Fruit fly (Drosophila melanogaster) whole organism, embryonic: ENCODE measurements around the gene Myo31DF.
A peak's percentile ranks its signal among the peaks of the same experiment; 100 is the strongest.

Source experiments
- Asciz ChIP-seq: fragments of 200-800 bp; sonication (Bioruptor generic); optimal IDR thresholded peaks from 2 replicates; lab custom pipeline; 2017; ENCODE audit warnings: missing biosample characterization, mild to moderate bottlenecking, missing genetic modification characterization, missing genetic modification reagents
- CG1024 ChIP-seq: fragments of 200-800 bp; sonication (Bioruptor generic); IDR thresholded peaks from 2 replicates; pipeline ENCODE4 v1.3.6; 2022; ENCODE audit warnings: missing biosample characterization, missing genetic modification characterization
- CG11504 ChIP-seq: fragments of 200-800 bp; sonication (Bioruptor generic); optimal IDR thresholded peaks from 3 replicates; lab custom pipeline; 2019; ENCODE audit warnings: missing biosample characterization, mild to moderate bottlenecking, missing genetic modification characterization, moderate library complexity
- CG11560 ChIP-seq: fragments of 200-800 bp; sonication (Bioruptor generic); IDR thresholded peaks from 3 replicates; pipeline ENCODE4 v1.3.6; 2022; ENCODE audit warnings: missing biosample characterization, missing genetic modification characterization
- CG12104 ChIP-seq: fragments of 200-800 bp; sonication (Bioruptor generic); optimal IDR thresholded peaks from 3 replicates; lab custom pipeline; 2016; ENCODE audit warnings: missing biosample characterization, missing genetic modification characterization
- CG12155 ChIP-seq: fragments of 200-800 bp; sonication (Bioruptor generic); optimal IDR thresholded peaks from 3 replicates; lab custom pipeline; 2016; ENCODE audit warnings: missing biosample characterization, missing genetic modification characterization
- CG14965 ChIP-seq: fragments of 200-800 bp; sonication (Bioruptor generic); optimal IDR thresholded peaks from 2 replicates; lab custom pipeline; 2016; ENCODE audit warnings: missing biosample characterization, missing genetic modification characterization, borderline replicate concordance
- CG1529 ChIP-seq: fragments of 200-800 bp; sonication (Bioruptor generic); optimal IDR thresholded peaks from 3 replicates; lab custom pipeline; 2018; ENCODE audit warnings: missing biosample characterization, missing genetic modification characterization
- CG15479 ChIP-seq: fragments of 200-800 bp; sonication (Bioruptor generic); optimal IDR thresholded peaks from 3 replicates; lab custom pipeline; 2019; ENCODE audit warnings: missing biosample characterization, mild to moderate bottlenecking, missing genetic modification characterization, moderate library complexity
- CG2116 ChIP-seq: fragments of 200-800 bp; sonication (Bioruptor generic); optimal IDR thresholded peaks from 3 replicates; lab custom pipeline; 2018; ENCODE audit warnings: missing biosample characterization, mild to moderate bottlenecking, missing genetic modification characterization
- CG30403 ChIP-seq: fragments of 200-800 bp; sonication (Bioruptor generic); optimal IDR thresholded peaks from 3 replicates; lab custom pipeline; 2016; ENCODE audit warnings: missing biosample characterization, missing genetic modification characterization
- CG3065 ChIP-seq: fragments of 200-800 bp; sonication (Bioruptor generic); optimal IDR thresholded peaks from 2 replicates; lab custom pipeline; 2016; ENCODE audit warnings: missing biosample characterization, missing genetic modification characterization
- CG4360 ChIP-seq: fragments of 200-800 bp; sonication (Bioruptor generic); IDR thresholded peaks from 2 replicates; pipeline ENCODE4 v1.3.6; 2022; ENCODE audit warnings: missing biosample characterization, missing genetic modification characterization
- CG5180 ChIP-seq: fragments of 200-800 bp; sonication (Bioruptor generic); optimal IDR thresholded peaks from 3 replicates; lab custom pipeline; 2017; ENCODE audit warnings: missing biosample characterization, missing genetic modification characterization, mild to moderate bottlenecking, moderate library complexity, missing genetic modification reagents
- CG6272 ChIP-seq: fragments of 200-800 bp; sonication (Bioruptor generic); IDR thresholded peaks from 2 replicates; pipeline ENCODE4 v1.3.6; 2022; ENCODE audit warnings: missing biosample characterization, missing genetic modification characterization
- CG8281 ChIP-seq: fragments of 200-800 bp; sonication (Bioruptor generic); optimal IDR thresholded peaks from 2 replicates; lab custom pipeline; 2018; ENCODE audit warnings: missing biosample characterization, mild to moderate bottlenecking, missing genetic modification characterization, moderate library complexity
- CG8290 ChIP-seq, 3 experiments: fragments of 200-800 bp; sonication (Bioruptor generic); optimal IDR thresholded peaks; 2 replicates each; lab custom pipeline; 2016 to 2019; ENCODE audit warnings: missing biosample characterization in 3 of 3, missing genetic modification characterization in 3 of 3, mild to moderate bottlenecking in 2 of 3, moderate library complexity in 1 of 3
- CG9215 ChIP-seq: fragments of 200-800 bp; sonication (Bioruptor generic); IDR thresholded peaks from 2 replicates; pipeline ENCODE4 v1.3.6; 2022; ENCODE audit warnings: missing biosample characterization, missing genetic modification characterization
- CrebB ChIP-seq: fragments of 200-800 bp; sonication (Bioruptor generic); optimal IDR thresholded peaks from 3 replicates; lab custom pipeline; 2018; ENCODE audit warnings: missing biosample characterization, mild to moderate bottlenecking, missing genetic modification characterization
- D ChIP-seq, 2 experiments: fragments of 200-800 bp in 1 of 2; fragments of >200 bp in 1 of 2; sonication (Bioruptor generic) in 1 of 2; optimal IDR thresholded peaks; 2 replicates in 1 of 2; 3 replicates in 1 of 2; lab custom pipeline; 2017; ENCODE audit warnings: mild to moderate bottlenecking in 1 of 2, missing biosample characterization in 1 of 2, missing genetic modification characterization in 1 of 2, missing genetic modification reagents in 1 of 2
- Deaf1 ChIP-seq: fragments of 200-800 bp; optimal IDR thresholded peaks from 3 replicates; lab custom pipeline; 2019; ENCODE audit warnings: missing biosample characterization, mild to moderate bottlenecking, missing genetic modification characterization, moderate library complexity
- Dp ChIP-seq: fragments of 200-800 bp; sonication (Bioruptor generic); optimal IDR thresholded peaks from 2 replicates; lab custom pipeline; 2018; ENCODE audit warnings: missing biosample characterization, mild to moderate bottlenecking, missing genetic modification characterization, moderate library complexity
- E2f1 ChIP-seq: fragments of 200-800 bp; sonication (Bioruptor generic); IDR thresholded peaks from 2 replicates; pipeline ENCODE4 v1.3.6; 2022; ENCODE audit warnings: missing biosample characterization, missing genetic modification characterization
- NC2α ChIP-seq: fragments of 200-800 bp; sonication (Bioruptor generic); optimal IDR thresholded peaks from 2 replicates; lab custom pipeline; 2016; ENCODE audit warnings: missing biosample characterization, missing genetic modification characterization
- Rx ChIP-seq: fragments of 200-800 bp; sonication (Bioruptor generic); IDR thresholded peaks from 2 replicates; pipeline ENCODE4 v1.3.6; 2022; ENCODE audit warnings: missing biosample characterization, missing genetic modification characterization
- Six4 ChIP-seq: fragments of 200-800 bp; sonication (Bioruptor generic); optimal IDR thresholded peaks from 2 replicates; lab custom pipeline; 2016; ENCODE audit warnings: missing biosample characterization, missing genetic modification characterization
- ap ChIP-seq: fragments of 200-800 bp; sonication (Bioruptor generic); IDR thresholded peaks from 2 replicates; pipeline ENCODE4 v1.3.6; 2022; ENCODE audit warnings: missing biosample characterization, missing genetic modification characterization
- ash1 ChIP-seq: fragments of 200-800 bp; sonication (Bioruptor generic); optimal IDR thresholded peaks from 2 replicates; lab custom pipeline; 2018; ENCODE audit warnings: missing biosample characterization, mild to moderate bottlenecking, missing genetic modification characterization
- bsh ChIP-seq, 2 experiments: fragments of 200-800 bp; sonication (Bioruptor generic); optimal IDR thresholded peaks; 2 replicates each; lab custom pipeline; 2017 to 2018; ENCODE audit warnings: mild to moderate bottlenecking in 2 of 2, missing biosample characterization in 2 of 2, missing genetic modification characterization in 2 of 2, moderate library complexity in 1 of 2
- cad ChIP-seq: fragments of >200 bp; optimal IDR thresholded peaks from 2 replicates; lab custom pipeline; 2017; ENCODE audit warnings: missing biosample characterization, missing genetic modification characterization
- chm ChIP-seq: fragments of 200-800 bp; sonication (Bioruptor generic); IDR thresholded peaks from 2 replicates; pipeline ENCODE4 v1.3.6; 2022; ENCODE audit warnings: missing biosample characterization, missing genetic modification characterization
- da ChIP-seq: fragments of 200-800 bp; sonication (Bioruptor generic); optimal IDR thresholded peaks from 2 replicates; lab custom pipeline; 2016; ENCODE audit warnings: missing biosample characterization, missing genetic modification characterization
- disco-r ChIP-seq: fragments of 200-800 bp; sonication (Bioruptor generic); optimal IDR thresholded peaks from 2 replicates; lab custom pipeline; 2016; ENCODE audit warnings: missing biosample characterization, missing genetic modification characterization
- esg ChIP-seq: fragments of 200-800 bp; sonication (Bioruptor generic); conservative IDR thresholded peaks from 2 replicates; pipeline ENCODE4 v1.3.6; 2022; ENCODE audit warnings: missing biosample characterization, missing genetic modification characterization
- gcm2 ChIP-seq: fragments of 200-800 bp; sonication (Bioruptor generic); optimal IDR thresholded peaks from 2 replicates; lab custom pipeline; 2016; ENCODE audit warnings: missing biosample characterization, missing genetic modification characterization
- gsb-n ChIP-seq: fragments of 200-800 bp; sonication (Bioruptor generic); optimal IDR thresholded peaks from 3 replicates; lab custom pipeline; 2018; ENCODE audit warnings: missing biosample characterization, mild to moderate bottlenecking, missing genetic modification characterization
- jing ChIP-seq: fragments of 200-800 bp; sonication (Bioruptor generic); optimal IDR thresholded peaks from 2 replicates; lab custom pipeline; 2018; ENCODE audit warnings: missing biosample characterization, mild to moderate bottlenecking, missing genetic modification characterization
- kah ChIP-seq: fragments of 200-800 bp; sonication (Bioruptor generic); optimal IDR thresholded peaks from 2 replicates; lab custom pipeline; 2018; ENCODE audit warnings: missing biosample characterization, mild to moderate bottlenecking, missing genetic modification characterization
- kni ChIP-seq: fragments of 200-800 bp; sonication (Bioruptor generic); optimal IDR thresholded peaks from 3 replicates; lab custom pipeline; 2017; ENCODE audit warnings: mild to moderate bottlenecking, missing biosample characterization, missing genetic modification reagents, missing genetic modification characterization
- lola ChIP-seq, 3 experiments: fragments of >200 bp in 2 of 3; fragments of 200-800 bp in 1 of 3; sonication (Bioruptor generic) in 1 of 3; optimal IDR thresholded peaks; 2 replicates each; lab custom pipeline; 2017 to 2019; ENCODE audit warnings: missing biosample characterization in 3 of 3, missing genetic modification characterization in 3 of 3, mild to moderate bottlenecking in 1 of 3, moderate library complexity in 1 of 3
- nerfin-1 ChIP-seq: fragments of 200-800 bp; sonication (Bioruptor generic); optimal IDR thresholded peaks from 3 replicates; lab custom pipeline; 2019; ENCODE audit warnings: missing biosample characterization, mild to moderate bottlenecking, missing genetic modification characterization, moderate library complexity
- pb ChIP-seq: fragments of 200-800 bp; sonication (Bioruptor generic); optimal IDR thresholded peaks from 3 replicates; lab custom pipeline; 2016; ENCODE audit warnings: missing biosample characterization, missing genetic modification characterization
- pros ChIP-seq: fragments of 200-800 bp; sonication (Bioruptor generic); optimal IDR thresholded peaks from 3 replicates; lab custom pipeline; 2019; ENCODE audit warnings: missing biosample characterization, mild to moderate bottlenecking, missing genetic modification characterization, moderate library complexity
- tll ChIP-seq, 2 experiments: fragments of 200-800 bp in 1 of 2; fragments of >200 bp in 1 of 2; sonication (Bioruptor generic) in 1 of 2; optimal IDR thresholded peaks; 2 replicates each; lab custom pipeline; 2017 to 2019; ENCODE audit warnings: missing biosample characterization in 2 of 2, missing genetic modification characterization in 2 of 2, mild to moderate bottlenecking in 1 of 2, moderate library complexity in 1 of 2
- twi ChIP-seq: fragments of 200-800 bp; optimal IDR thresholded peaks from 2 replicates; lab custom pipeline; 2019; ENCODE audit warnings: missing biosample characterization, mild to moderate bottlenecking, missing genetic modification characterization, moderate library complexity
- zen ChIP-seq: fragments of 200-800 bp; sonication (Bioruptor generic); optimal IDR thresholded peaks from 3 replicates; lab custom pipeline; 2018; ENCODE audit warnings: missing biosample characterization, mild to moderate bottlenecking, missing genetic modification characterization, moderate library complexity

Gene Myo31DF

dm6 chr2L:10552807-10553206 is 46.2 kb upstream of the Myo31DF start (continued):
- TF ChIP-seq CG8281 (tag; lab: Kevin White, UChicago) (peak; percentile 17), E2f1 (GFP tag; lab: Robert Waterston, UW) (peak; percentile 16; the same call in 1 of the 2 replicates)

dm6 chr2L:10548814-10549423 is 42.3 kb upstream of the Myo31DF start:
- TF ChIP-seq pros (peak; percentile 87), gcm2 (GFP tag; lab: Kevin White, UChicago) (no peak), nerfin-1 (peak; percentile 88), gsb-n (tag; lab: Kevin White, UChicago) (peak; percentile 91), D (optimal IDR thresholded peaks at IDR 0.05; lab: Kevin White, UChicago) (peak; percentile 89), D (GFP tag; optimal IDR thresholded peaks at IDR 0.05; lab: Kevin White, UChicago) (no peak), CG12104 (no peak), CrebB (tag; lab: Kevin White, UChicago) (no peak), disco-r (GFP tag; lab: Kevin White, UChicago) (no peak), zen (tag; lab: Kevin White, UChicago) (peak; percentile 30), ash1 (GFP tag; lab: Kevin White, UChicago) (no peak), Deaf1 (tag; lab: Kevin White, UChicago) (no peak), Six4 (GFP tag; lab: Kevin White, UChicago) (no peak), CG2116 (GFP tag; lab: Kevin White, UChicago) (no peak), Asciz (GFP tag; lab: Kevin White, UChicago) (no peak), CG30403 (GFP tag; lab: Kevin White, UChicago) (no peak), CG11504 (peak; percentile 10), CG3065 (GFP tag; lab: Kevin White, UChicago) (no peak), CG4360 (peak; percentile 44; the same call in 1 of the 2 replicates), CG15479 (peak; percentile 36), kni (GFP tag; lab: Kevin White, UChicago) (peak; percentile 47), NC2α (GFP tag; lab: Kevin White, UChicago) (no peak), CG8290 (GFP tag; optimal IDR thresholded peaks at IDR 0.05; lab: Kevin White, UChicago) (no peak), CG8290 (tag; optimal IDR thresholded peaks at IDR 0.05; lab: Kevin White, UChicago) (no peak), CG5180 (GFP tag; lab: Kevin White, UChicago) (peak; percentile 41), CG6272 (GFP tag; lab: Robert Waterston, UW) (no peak), CG1529 (GFP tag; lab: Kevin White, UChicago) (no peak), tll (GFP tag; optimal IDR thresholded peaks at IDR 0.05; lab: Kevin White, UChicago) (peak in 1 of 2 experiments; percentile 74), cad (GFP tag; lab: Kevin White, UChicago) (peak; percentile 91), chm (no peak)

dm6 chr2L:10544421-10545120 is 38.0 kb upstream of the Myo31DF start, which contains the start of gene Trim9:
Gene Trim9, plus strand, starts transcription at chr2L:10544883.
- TF ChIP-seq Rx (GFP tag; lab: Robert Waterston, UW) (no peak), CG11560 (tag; lab: Robert Waterston, UW) (no peak), lola (GFP tag; optimal IDR thresholded peaks at IDR 0.05; lab: Kevin White, UChicago) (no peak), esg (no peak), jing (GFP tag; lab: Kevin White, UChicago) (no peak), pb (GFP tag; lab: Kevin White, UChicago) (no peak), ap (GFP tag; lab: Robert Waterston, UW) (no peak), Dp (GFP tag; lab: Kevin White, UChicago) (peak; percentile 55), CG1024 (GFP tag; lab: Robert Waterston, UW) (no peak), twi (tag; lab: Kevin White, UChicago) (no peak), CG5180 (GFP tag; lab: Kevin White, UChicago) (peak; percentile 98), bsh (GFP tag; optimal IDR thresholded peaks at IDR 0.05; lab: Kevin White, UChicago) (no peak), da (no peak), CG9215 (GFP tag; lab: Robert Waterston, UW) (no peak), CG14965 (no peak), chm (peak; percentile 50; the same call in 1 of the 2 replicates), kah (GFP tag; lab: Kevin White, UChicago) (no peak), CG12155 (no peak)
